Worm (Caenorhabditis elegans) whole organism, L2 larva: ENCODE measurements around the gene C06E4.8.

Experiments used
- C34F6.9 ChIP-seq: fragments of 150-350 bp; optimal IDR thresholded peaks from 2 replicates; lab custom pipeline; 2014; ENCODE audit warnings: missing biosample characterization, missing genetic modification characterization
- F13H6.1 ChIP-seq: sonication (generic microtip); optimal IDR thresholded peaks from 2 replicates; lab custom pipeline; 2016; ENCODE audit warnings: missing genetic modification characterization, missing compliant biosample characterization
- R02D3.7 ChIP-seq: fragments of 150-350 bp; optimal IDR thresholded peaks from 2 replicates; lab custom pipeline; 2014; ENCODE audit warnings: missing biosample characterization, missing genetic modification characterization
- Y55F3AM.14 ChIP-seq: fragments of 200-800 bp; sonication (Bioruptor generic); optimal IDR thresholded peaks from 2 replicates; lab custom pipeline; 2018; ENCODE audit warnings: mild to moderate bottlenecking, missing genetic modification characterization, missing compliant biosample characterization
- ZK546.5 ChIP-seq: sonication (generic microtip); optimal IDR thresholded peaks from 2 replicates; lab custom pipeline; 2017; ENCODE audit warnings: missing biosample characterization, missing genetic modification characterization
- alr-1 ChIP-seq: fragments of 150-350 bp; optimal IDR thresholded peaks from 2 replicates; lab custom pipeline; 2014; ENCODE audit warnings: missing biosample characterization, missing genetic modification characterization
- aly-2 ChIP-seq: fragments of 150-350 bp; optimal IDR thresholded peaks from 2 replicates; lab custom pipeline; 2014; ENCODE audit warnings: missing biosample characterization, missing genetic modification characterization
- ama-1 ChIP-seq: fragments of 150-350 bp; optimal IDR thresholded peaks from 2 replicates; lab custom pipeline; 2018; ENCODE audit warnings: inconsistent platforms
- blmp-1 ChIP-seq: sonication (generic microtip); optimal IDR thresholded peaks from 2 replicates; lab custom pipeline; 2017; ENCODE audit warnings: missing genetic modification characterization, mild to moderate bottlenecking, missing compliant biosample characterization, antibody characterized with exemption, moderate library complexity; ENCODE audit not compliant: insufficient read depth
- ceh-16 ChIP-seq: fragments of 150-350 bp; optimal IDR thresholded peaks from 2 replicates; lab custom pipeline; 2014; ENCODE audit warnings: missing biosample characterization, missing genetic modification characterization
- ceh-82 ChIP-seq: fragments of 150-350 bp; optimal IDR thresholded peaks from 2 replicates; lab custom pipeline; 2014; ENCODE audit warnings: missing biosample characterization, missing genetic modification characterization
- crh-2 ChIP-seq: sonication (generic microtip); optimal IDR thresholded peaks from 2 replicates; lab custom pipeline; 2017; ENCODE audit warnings: missing biosample characterization, missing genetic modification characterization
- dmd-4 ChIP-seq: sonication (generic microtip); optimal IDR thresholded peaks from 2 replicates; lab custom pipeline; 2017; ENCODE audit warnings: missing biosample characterization, missing genetic modification characterization
- elt-1 ChIP-seq: fragments of 150-350 bp; optimal IDR thresholded peaks from 2 replicates; lab custom pipeline; 2014; ENCODE audit warnings: missing biosample characterization, missing genetic modification characterization
- elt-3 ChIP-seq: sonication (generic microtip); optimal IDR thresholded peaks from 2 replicates; lab custom pipeline; 2017; ENCODE audit warnings: missing biosample characterization, missing genetic modification characterization
- fos-1 ChIP-seq: fragments of 150-350 bp; optimal IDR thresholded peaks from 2 replicates; lab custom pipeline; 2014; ENCODE audit warnings: missing biosample characterization, missing genetic modification characterization
- gmeb-1 ChIP-seq: fragments of 150-350 bp; optimal IDR thresholded peaks from 2 replicates; lab custom pipeline; 2014; ENCODE audit warnings: missing biosample characterization, missing genetic modification characterization
- lin-11 ChIP-seq: fragments of 150-350 bp; sonication (generic microtip); optimal IDR thresholded peaks from 2 replicates; lab custom pipeline; 2014; ENCODE audit warnings: missing biosample characterization, missing genetic modification characterization, inconsistent platforms, mixed read lengths
- lin-13 ChIP-seq: fragments of 150-350 bp; optimal IDR thresholded peaks from 2 replicates; lab custom pipeline; 2014; ENCODE audit warnings: missing biosample characterization, missing genetic modification reagents, missing genetic modification characterization
- lin-39 ChIP-seq: fragments of 150-350 bp; optimal IDR thresholded peaks from 2 replicates; lab custom pipeline; 2014; ENCODE audit warnings: missing biosample characterization, missing genetic modification reagents, missing genetic modification characterization
- lsy-2 ChIP-seq, 2 experiments: fragments of 150-350 bp in 1 of 2; sonication (generic microtip) in 1 of 2; optimal IDR thresholded peaks; 2 replicates each; lab custom pipeline; 2014 to 2017; ENCODE audit warnings: missing biosample characterization in 2 of 2, missing genetic modification characterization in 2 of 2
- mab-5 ChIP-seq: fragments of 150-350 bp; optimal IDR thresholded peaks from 2 replicates; lab custom pipeline; 2014; ENCODE audit warnings: missing biosample characterization, missing genetic modification characterization
- mbf-1 ChIP-seq: sonication (generic microtip); optimal IDR thresholded peaks from 2 replicates; lab custom pipeline; 2017; ENCODE audit warnings: missing biosample characterization, missing genetic modification characterization
- mdl-1 ChIP-seq, 2 experiments: fragments of 150-350 bp in 1 of 2; sonication (generic microtip) in 1 of 2; optimal IDR thresholded peaks; 2 replicates each; lab custom pipeline; 2017; ENCODE audit warnings: missing biosample characterization in 2 of 2, missing genetic modification characterization in 2 of 2
- nhr-10 ChIP-seq: sonication (generic microtip); optimal IDR thresholded peaks from 2 replicates; lab custom pipeline; 2017; ENCODE audit warnings: missing biosample characterization, missing genetic modification characterization
- nhr-11 ChIP-seq: fragments of 150-350 bp; optimal IDR thresholded peaks from 2 replicates; lab custom pipeline; 2014; ENCODE audit warnings: missing biosample characterization, missing genetic modification characterization
- nhr-129 ChIP-seq: fragments of 150-350 bp; optimal IDR thresholded peaks from 2 replicates; lab custom pipeline; 2014; ENCODE audit warnings: missing biosample characterization, missing genetic modification characterization
- nhr-23 ChIP-seq: fragments of 150-350 bp; optimal IDR thresholded peaks from 2 replicates; lab custom pipeline; 2014; ENCODE audit warnings: missing biosample characterization, missing genetic modification reagents, missing genetic modification characterization
- nhr-25 ChIP-seq: fragments of 150-350 bp; sonication (generic microtip); optimal IDR thresholded peaks from 3 replicates; lab custom pipeline; 2014; ENCODE audit warnings: missing biosample characterization, missing genetic modification characterization
- nhr-6 ChIP-seq: fragments of 150-350 bp; optimal IDR thresholded peaks from 2 replicates; lab custom pipeline; 2014; ENCODE audit warnings: missing biosample characterization, missing genetic modification characterization
- nhr-77 ChIP-seq: fragments of 150-350 bp; optimal IDR thresholded peaks from 2 replicates; lab custom pipeline; 2014; ENCODE audit warnings: missing biosample characterization, missing genetic modification characterization
- peb-1 ChIP-seq: fragments of 150-350 bp; optimal IDR thresholded peaks from 2 replicates; lab custom pipeline; 2014; ENCODE audit warnings: missing biosample characterization, missing genetic modification characterization
- skn-1 ChIP-seq: sonication (generic microtip); optimal IDR thresholded peaks from 2 replicates; lab custom pipeline; 2017; ENCODE audit warnings: missing biosample characterization, missing genetic modification characterization
- sma-3 ChIP-seq: sonication (generic microtip); optimal IDR thresholded peaks from 2 replicates; lab custom pipeline; 2016; ENCODE audit warnings: missing genetic modification reagents, missing genetic modification characterization, missing compliant biosample characterization
- sma-9 ChIP-seq, 2 experiments: fragments of 150-350 bp in 1 of 2; sonication (generic microtip) in 1 of 2; optimal IDR thresholded peaks; 2 replicates each; lab custom pipeline; 2014 to 2016; ENCODE audit warnings: missing genetic modification characterization in 2 of 2, mild to moderate bottlenecking in 1 of 2, missing biosample characterization in 1 of 2, missing compliant biosample characterization in 1 of 2, missing genetic modification reagents in 1 of 2, moderate library complexity in 1 of 2
- snpc-4 ChIP-seq: fragments of 150-350 bp; optimal IDR thresholded peaks from 2 replicates; lab custom pipeline; 2014; ENCODE audit warnings: missing biosample characterization, missing genetic modification characterization
- unc-39 ChIP-seq: fragments of 150-350 bp; optimal IDR thresholded peaks from 2 replicates; lab custom pipeline; 2014; ENCODE audit warnings: missing biosample characterization, missing genetic modification characterization
- unc-55 ChIP-seq: fragments of 150-350 bp; sonication (generic microtip); optimal IDR thresholded peaks from 3 replicates; lab custom pipeline; 2014; ENCODE audit warnings: missing biosample characterization, missing genetic modification reagents, missing genetic modification characterization
- unc-62 ChIP-seq: fragments of 150-350 bp; optimal IDR thresholded peaks from 2 replicates; lab custom pipeline; 2014; ENCODE audit warnings: missing biosample characterization, missing genetic modification reagents, missing genetic modification characterization
- zag-1 ChIP-seq: fragments of 150-350 bp; optimal IDR thresholded peaks from 2 replicates; lab custom pipeline; 2014; ENCODE audit warnings: missing biosample characterization, missing genetic modification characterization
- ztf-1 ChIP-seq: fragments of 200-800 bp; sonication (Bioruptor generic); conservative IDR thresholded peaks from 2 replicates; pipeline ENCODE4 v1.3.6; 2022; ENCODE audit warnings: missing genetic modification characterization, missing compliant biosample characterization
- ztf-11 ChIP-seq: sonication (generic microtip); optimal IDR thresholded peaks from 2 replicates; lab custom pipeline; 2017; ENCODE audit warnings: missing biosample characterization, missing genetic modification characterization
- ztf-4 ChIP-seq: fragments of 150-350 bp; optimal IDR thresholded peaks from 2 replicates; lab custom pipeline; 2014; ENCODE audit warnings: missing biosample characterization, missing genetic modification characterization

C06E4.8 gene

ce11 chrIV:7317829-7318529 lies 32.3 kb upstream of the C06E4.8 start:
- TF ChIP-seq zag-1 (tag; lab: Kevin White, UChicago) (no peak), blmp-1 (tag; lab: Kevin White, UChicago) (peak; percentile 19), nhr-129 (peak; percentile 16), sma-9 (GFP tag; optimal IDR thresholded peaks at IDR 0.05; lab: Kevin White, UChicago) (peak; percentile 16), sma-9 (tag; optimal IDR thresholded peaks at IDR 0.05; lab: Kevin White, UChicago) (no peak), C34F6.9 (tag; lab: Kevin White, UChicago) (peak; percentile 44), skn-1 (tag; lab: Kevin White, UChicago) (no peak), nhr-25 (peak; percentile 47), nhr-6 (peak; percentile 5), snpc-4 (tag; lab: Kevin White, UChicago) (no peak), alr-1 (tag; lab: Kevin White, UChicago) (no peak), aly-2 (tag; lab: Kevin White, UChicago) (no peak), ceh-82 (tag; lab: Kevin White, UChicago) (no peak), crh-2 (peak; percentile 1), lsy-2 (tag; optimal IDR thresholded peaks at IDR 0.05; lab: Kevin White, UChicago) (peak in 1 of 2 experiments; percentile 43)

ce11 chrIV:7316613-7317153 lies 31.0 kb upstream of the C06E4.8 start, which contains the start of gene F42C5.9:
Gene F42C5.9, minus strand, starts transcription at chrIV:7317103.
- TF ChIP-seq fos-1 (tag; lab: Kevin White, UChicago) (peak; percentile 2), unc-55 (GFP tag; lab: Kevin White, UChicago) (no peak), sma-9 (GFP tag; optimal IDR thresholded peaks at IDR 0.05; lab: Kevin White, UChicago) (peak; percentile 2), sma-9 (tag; optimal IDR thresholded peaks at IDR 0.05; lab: Kevin White, UChicago) (no peak), sma-3 (GFP tag; lab: Kevin White, UChicago) (peak; percentile 18), mbf-1 (tag; lab: Kevin White, UChicago) (no peak), gmeb-1 (tag; lab: Kevin White, UChicago) (peak; percentile 30), ama-1 (lab: Kevin White, UChicago) (peak; percentile 61), nhr-77 (no peak), nhr-6 (no peak), crh-2 (peak; percentile 35), snpc-4 (tag; lab: Kevin White, UChicago) (peak; percentile 92), lsy-2 (tag; optimal IDR thresholded peaks at IDR 0.05; lab: Kevin White, UChicago) (peak in 1 of 2 experiments; percentile 19)

ce11 chrIV:7313962-7314361 lies 28.3 kb upstream of the C06E4.8 start:
- peak; percentile 61 for TF ChIP-seq lin-11 (tag; lab: Kevin White, UChicago)
- TF ChIP-seq nhr-23 (tag; lab: Kevin White, UChicago): no peak
- TF ChIP-seq nhr-25: peak; percentile 54
- TF ChIP-seq snpc-4 (tag; lab: Kevin White, UChicago): peak; percentile 43
- TF ChIP-seq blmp-1 (tag; lab: Kevin White, UChicago): peak; percentile 26
- TF ChIP-seq R02D3.7: no peak
- peak; percentile 68 for TF ChIP-seq crh-2
- no peak for TF ChIP-seq nhr-10 (tag; lab: Kevin White, UChicago)
- no peak for TF ChIP-seq aly-2 (tag; lab: Kevin White, UChicago)
- peak; percentile 35 for TF ChIP-seq nhr-129
- TF ChIP-seq nhr-6: no peak
- no peak for TF ChIP-seq unc-62 (GFP tag; lab: Kevin White, UChicago)
- TF ChIP-seq ceh-16 (tag; lab: Kevin White, UChicago): no peak
- no peak for TF ChIP-seq mab-5 (tag; lab: Kevin White, UChicago)
- TF ChIP-seq unc-39 (tag; lab: Kevin White, UChicago): no peak
- TF ChIP-seq C34F6.9 (tag; lab: Kevin White, UChicago): peak; percentile 72
- TF ChIP-seq lin-39: no peak
- no peak for TF ChIP-seq peb-1 (tag; lab: Kevin White, UChicago)
- TF ChIP-seq unc-55 (GFP tag; lab: Kevin White, UChicago): peak; percentile 84
- TF ChIP-seq nhr-11 (tag; lab: Kevin White, UChicago): no peak
- TF ChIP-seq elt-1 (tag; lab: Kevin White, UChicago): no peak
- TF ChIP-seq lin-13 (GFP tag; lab: Kevin White, UChicago): peak; percentile 52
- no peak for TF ChIP-seq ztf-11
- peak; percentile 12 for TF ChIP-seq sma-3 (GFP tag; lab: Kevin White, UChicago)
- no peak for TF ChIP-seq ztf-1 (GFP tag; lab: Robert Waterston, UW)
- no peak for TF ChIP-seq mbf-1 (tag; lab: Kevin White, UChicago)
- no peak for TF ChIP-seq Y55F3AM.14 (GFP tag; lab: Kevin White, UChicago)
- no peak for TF ChIP-seq mdl-1 (tag; optimal IDR thresholded peaks at IDR 0.05; lab: Kevin White, UChicago)
- TF ChIP-seq nhr-77: no peak
- no peak for TF ChIP-seq dmd-4
- no peak for TF ChIP-seq zag-1 (tag; lab: Kevin White, UChicago)
- TF ChIP-seq alr-1 (tag; lab: Kevin White, UChicago): no peak
- TF ChIP-seq lsy-2 (tag; optimal IDR thresholded peaks at IDR 0.05; lab: Kevin White, UChicago): peak; percentile 0 to 83
- TF ChIP-seq elt-3 (tag; lab: Kevin White, UChicago): no peak
- peak; percentile 64 for TF ChIP-seq gmeb-1 (tag; lab: Kevin White, UChicago)
- TF ChIP-seq ZK546.5 (tag; lab: Kevin White, UChicago): no peak
- peak; percentile 36 for TF ChIP-seq F13H6.1 (tag; lab: Kevin White, UChicago)
- TF ChIP-seq skn-1 (tag; lab: Kevin White, UChicago): no peak
- peak; percentile 30 for TF ChIP-seq sma-9 (GFP tag; optimal IDR thresholded peaks at IDR 0.05; lab: Kevin White, UChicago)
- TF ChIP-seq sma-9 (tag; optimal IDR thresholded peaks at IDR 0.05; lab: Kevin White, UChicago): no peak
- no peak for TF ChIP-seq ztf-4
- TF ChIP-seq ama-1 (lab: Kevin White, UChicago): no peak
